Fruit fly (Drosophila melanogaster) whole organism, embryonic: ENCODE data around the gene CG42578.

Source experiments
- Aef1 ChIP-seq: fragments of 200-800 bp; sonication (Bioruptor generic); IDR thresholded peaks from 3 replicates; pipeline ENCODE4 v1.3.6; 2022; ENCODE audit warnings: missing biosample characterization, missing genetic modification characterization
- Atf6 ChIP-seq: fragments of 200-800 bp; sonication (Bioruptor generic); IDR thresholded peaks from 2 replicates; pipeline ENCODE4 v1.3.6; 2022; ENCODE audit warnings: missing biosample characterization, missing genetic modification characterization
- B-H2 ChIP-seq: fragments of 200-800 bp; sonication (Bioruptor generic); optimal IDR thresholded peaks from 2 replicates; lab custom pipeline; 2018; ENCODE audit warnings: missing biosample characterization, mild to moderate bottlenecking, missing genetic modification characterization
- CG10462 ChIP-seq: fragments of 200-800 bp; sonication (Bioruptor generic); optimal IDR thresholded peaks from 2 replicates; lab custom pipeline; 2016; ENCODE audit warnings: missing biosample characterization, missing genetic modification characterization
- CG10959 ChIP-seq: fragments of 200-800 bp; sonication (Bioruptor generic); IDR thresholded peaks from 2 replicates; pipeline ENCODE4 v1.3.6; 2022; ENCODE audit warnings: missing biosample characterization, missing genetic modification characterization
- CG11085 ChIP-seq: fragments of 200-800 bp; sonication (Bioruptor generic); IDR thresholded peaks from 2 replicates; pipeline ENCODE4 v1.3.6; 2022; ENCODE audit warnings: missing biosample characterization, missing genetic modification characterization
- CG11093 ChIP-seq: fragments of 200-800 bp; sonication (Bioruptor generic); IDR thresholded peaks from 3 replicates; pipeline ENCODE4 v1.3.6; 2022; ENCODE audit warnings: missing biosample characterization, missing genetic modification characterization
- CG11456 ChIP-seq: fragments of 200-800 bp; sonication (Bioruptor generic); IDR thresholded peaks from 3 replicates; pipeline ENCODE4 v1.3.6; 2022; ENCODE audit warnings: missing biosample characterization, missing genetic modification characterization
- CG11504 ChIP-seq: fragments of 200-800 bp; sonication (Bioruptor generic); optimal IDR thresholded peaks from 3 replicates; lab custom pipeline; 2019; ENCODE audit warnings: missing biosample characterization, mild to moderate bottlenecking, missing genetic modification characterization, moderate library complexity
- CG16815 ChIP-seq: fragments of 200-800 bp; sonication (Bioruptor generic); optimal IDR thresholded peaks from 3 replicates; lab custom pipeline; 2017; ENCODE audit warnings: missing biosample characterization, mild to moderate bottlenecking, missing genetic modification characterization
- CG18262 ChIP-seq: fragments of 200-800 bp; optimal IDR thresholded peaks from 3 replicates; lab custom pipeline; 2019; ENCODE audit warnings: missing biosample characterization, mild to moderate bottlenecking, missing genetic modification characterization, moderate library complexity
- CG1832 ChIP-seq: fragments of 200-800 bp; sonication (Bioruptor generic); optimal IDR thresholded peaks from 2 replicates; lab custom pipeline; 2017; ENCODE audit warnings: missing biosample characterization, mild to moderate bottlenecking, missing genetic modification characterization, inconsistent platforms
- CG18476 ChIP-seq: fragments of 200-800 bp; sonication (Bioruptor generic); optimal IDR thresholded peaks from 2 replicates; lab custom pipeline; 2016; ENCODE audit warnings: missing biosample characterization, mild to moderate bottlenecking, missing genetic modification characterization
- CG31441 ChIP-seq: fragments of 200-800 bp; sonication (Bioruptor generic); IDR thresholded peaks from 2 replicates; pipeline ENCODE4 v1.3.6; 2022; ENCODE audit warnings: missing biosample characterization, missing genetic modification characterization
- CG34224 ChIP-seq: fragments of 200-800 bp; sonication (Bioruptor generic); IDR thresholded peaks from 3 replicates; pipeline ENCODE4 v1.3.6; 2022; ENCODE audit warnings: missing biosample characterization, missing genetic modification characterization; ENCODE audit not compliant: partially characterized antibody
- CG5245 ChIP-seq: fragments of 200-800 bp; sonication (Bioruptor generic); optimal IDR thresholded peaks from 3 replicates; lab custom pipeline; 2016; ENCODE audit warnings: missing biosample characterization, missing genetic modification characterization
- CG6765 ChIP-seq: fragments of 200-800 bp; sonication (Bioruptor generic); optimal IDR thresholded peaks from 3 replicates; lab custom pipeline; 2017; ENCODE audit warnings: missing biosample characterization, mild to moderate bottlenecking, missing genetic modification characterization
- CG7963 ChIP-seq: fragments of 200-800 bp; sonication (Bioruptor generic); IDR thresholded peaks from 3 replicates; pipeline ENCODE4 v1.3.6; 2022; ENCODE audit warnings: missing biosample characterization, missing genetic modification characterization; ENCODE audit not compliant: partially characterized antibody
- CG8359 ChIP-seq: fragments of 200-800 bp; sonication (Bioruptor generic); optimal IDR thresholded peaks from 2 replicates; lab custom pipeline; 2017; ENCODE audit warnings: missing biosample characterization, mild to moderate bottlenecking, missing genetic modification characterization, borderline replicate concordance
- CHES-1-like ChIP-seq: fragments of 200-800 bp; sonication (Bioruptor generic); optimal IDR thresholded peaks from 2 replicates; lab custom pipeline; 2016; ENCODE audit warnings: missing biosample characterization, missing genetic modification characterization
- CrebB ChIP-seq: fragments of 200-800 bp; sonication (Bioruptor generic); optimal IDR thresholded peaks from 3 replicates; lab custom pipeline; 2018; ENCODE audit warnings: missing biosample characterization, mild to moderate bottlenecking, missing genetic modification characterization
- Fer1 ChIP-seq: fragments of 200-800 bp; sonication (Bioruptor generic); optimal IDR thresholded peaks from 2 replicates; lab custom pipeline; 2017; ENCODE audit warnings: missing biosample characterization, mild to moderate bottlenecking, missing genetic modification characterization
- Gsc ChIP-seq: fragments of 200-800 bp; sonication (Bioruptor generic); IDR thresholded peaks from 2 replicates; pipeline ENCODE4 v1.3.6; 2022; ENCODE audit warnings: missing biosample characterization, missing genetic modification characterization
- Gug ChIP-seq: fragments of 200-800 bp; sonication (Bioruptor generic); IDR thresholded peaks from 4 replicates; pipeline ENCODE4 v1.3.6; 2022; ENCODE audit warnings: missing biosample characterization, missing genetic modification characterization
- NC2α ChIP-seq: fragments of 200-800 bp; sonication (Bioruptor generic); optimal IDR thresholded peaks from 2 replicates; lab custom pipeline; 2016; ENCODE audit warnings: missing biosample characterization, missing genetic modification characterization
- Oli ChIP-seq: fragments of 200-800 bp; sonication (Bioruptor generic); optimal IDR thresholded peaks from 2 replicates; lab custom pipeline; 2018; ENCODE audit warnings: missing biosample characterization, mild to moderate bottlenecking, missing genetic modification characterization, moderate library complexity
- Optix ChIP-seq: fragments of 200-800 bp; sonication (Bioruptor generic); IDR thresholded peaks from 3 replicates; pipeline ENCODE4 v1.3.6; 2022; ENCODE audit warnings: missing biosample characterization, missing genetic modification characterization
- Ravus ChIP-seq: fragments of 200-800 bp; sonication (Bioruptor generic); IDR thresholded peaks from 2 replicates; pipeline ENCODE4 v1.3.6; 2022; ENCODE audit warnings: missing biosample characterization, missing genetic modification characterization
- Rx ChIP-seq: fragments of 200-800 bp; sonication (Bioruptor generic); IDR thresholded peaks from 2 replicates; pipeline ENCODE4 v1.3.6; 2022; ENCODE audit warnings: missing biosample characterization, missing genetic modification characterization
- Vsx1 ChIP-seq: fragments of 200-800 bp; sonication (Bioruptor generic); optimal IDR thresholded peaks from 2 replicates; lab custom pipeline; 2017; ENCODE audit warnings: missing biosample characterization, mild to moderate bottlenecking, missing genetic modification characterization, missing genetic modification reagents
- Xbp1 ChIP-seq: fragments of 200-800 bp; sonication (Bioruptor generic); optimal IDR thresholded peaks from 3 replicates; lab custom pipeline; 2016; ENCODE audit warnings: missing biosample characterization, mild to moderate bottlenecking, missing genetic modification characterization
- ab ChIP-seq: fragments of 200-800 bp; sonication (Bioruptor generic); optimal IDR thresholded peaks from 2 replicates; lab custom pipeline; 2016; ENCODE audit warnings: missing biosample characterization, missing genetic modification characterization
- ase ChIP-seq: fragments of 200-800 bp; sonication (Bioruptor generic); IDR thresholded peaks from 3 replicates; pipeline ENCODE4 v1.3.6; 2022; ENCODE audit warnings: missing biosample characterization, missing genetic modification characterization
- br ChIP-seq: fragments of >200 bp; optimal IDR thresholded peaks from 2 replicates; lab custom pipeline; 2017
- dmrt11E ChIP-seq: fragments of 200-800 bp; sonication (Bioruptor generic); optimal IDR thresholded peaks from 3 replicates; lab custom pipeline; 2018; ENCODE audit warnings: missing biosample characterization, mild to moderate bottlenecking, missing genetic modification characterization, moderate library complexity
- dmrt99B ChIP-seq: fragments of 200-800 bp; sonication (Bioruptor generic); optimal IDR thresholded peaks from 2 replicates; lab custom pipeline; 2018; ENCODE audit warnings: missing biosample characterization, mild to moderate bottlenecking, missing genetic modification characterization, moderate library complexity
- eyg ChIP-seq: fragments of 200-800 bp; sonication (Bioruptor generic); optimal IDR thresholded peaks from 3 replicates; lab custom pipeline; 2016; ENCODE audit warnings: missing biosample characterization, missing genetic modification characterization
- fru ChIP-seq: fragments of >200 bp; optimal IDR thresholded peaks from 2 replicates; lab custom pipeline; 2017
- gfzf ChIP-seq: fragments of 200-800 bp; sonication (Bioruptor generic); optimal IDR thresholded peaks from 2 replicates; lab custom pipeline; 2016; ENCODE audit warnings: missing biosample characterization, mild to moderate bottlenecking, missing genetic modification characterization, moderate library complexity
- h ChIP-seq: fragments of >200 bp; optimal IDR thresholded peaks from 2 replicates; lab custom pipeline; 2017
- kni ChIP-seq: fragments of 200-800 bp; sonication (Bioruptor generic); optimal IDR thresholded peaks from 3 replicates; lab custom pipeline; 2017; ENCODE audit warnings: mild to moderate bottlenecking, missing biosample characterization, missing genetic modification reagents, missing genetic modification characterization
- lov ChIP-seq, 2 experiments: fragments of 200-800 bp in 1 of 2; fragments of >200 bp in 1 of 2; sonication (Bioruptor generic) in 1 of 2; IDR thresholded peaks in 1 of 2; optimal IDR thresholded peaks in 1 of 2; 2 replicates in 1 of 2; 3 replicates in 1 of 2; pipeline versions ENCODE4 v1.3.6 to Lab custom; 2017 to 2022; ENCODE audit warnings: missing biosample characterization in 1 of 2, missing genetic modification characterization in 1 of 2
- pb ChIP-seq: fragments of 200-800 bp; sonication (Bioruptor generic); optimal IDR thresholded peaks from 3 replicates; lab custom pipeline; 2016; ENCODE audit warnings: missing biosample characterization, missing genetic modification characterization
- shn ChIP-seq: fragments of 200-800 bp; sonication (Bioruptor generic); optimal IDR thresholded peaks from 3 replicates; lab custom pipeline; 2016; ENCODE audit warnings: missing biosample characterization, missing genetic modification characterization
- sisA ChIP-seq: fragments of 200-800 bp; sonication (Bioruptor generic); IDR thresholded peaks from 2 replicates; pipeline ENCODE4 v1.3.6; 2022; ENCODE audit warnings: missing biosample characterization, missing genetic modification characterization
- so ChIP-seq: fragments of 200-800 bp; sonication (Bioruptor generic); IDR thresholded peaks from 3 replicates; pipeline ENCODE4 v1.3.6; 2022; ENCODE audit warnings: missing biosample characterization, missing genetic modification characterization
- tap ChIP-seq: fragments of 200-800 bp; optimal IDR thresholded peaks from 3 replicates; lab custom pipeline; 2019; ENCODE audit warnings: missing biosample characterization, mild to moderate bottlenecking, missing genetic modification characterization, moderate library complexity
- toy ChIP-seq: fragments of 200-800 bp; sonication (Bioruptor generic); IDR thresholded peaks from 2 replicates; pipeline ENCODE4 v1.3.6; 2022; ENCODE audit warnings: missing biosample characterization, missing genetic modification characterization
- vfl ChIP-seq: fragments of 200-800 bp; sonication (Bioruptor generic); optimal IDR thresholded peaks from 2 replicates; lab custom pipeline; 2016; ENCODE audit warnings: missing biosample characterization, missing genetic modification characterization

CG42578 gene

DNA sequence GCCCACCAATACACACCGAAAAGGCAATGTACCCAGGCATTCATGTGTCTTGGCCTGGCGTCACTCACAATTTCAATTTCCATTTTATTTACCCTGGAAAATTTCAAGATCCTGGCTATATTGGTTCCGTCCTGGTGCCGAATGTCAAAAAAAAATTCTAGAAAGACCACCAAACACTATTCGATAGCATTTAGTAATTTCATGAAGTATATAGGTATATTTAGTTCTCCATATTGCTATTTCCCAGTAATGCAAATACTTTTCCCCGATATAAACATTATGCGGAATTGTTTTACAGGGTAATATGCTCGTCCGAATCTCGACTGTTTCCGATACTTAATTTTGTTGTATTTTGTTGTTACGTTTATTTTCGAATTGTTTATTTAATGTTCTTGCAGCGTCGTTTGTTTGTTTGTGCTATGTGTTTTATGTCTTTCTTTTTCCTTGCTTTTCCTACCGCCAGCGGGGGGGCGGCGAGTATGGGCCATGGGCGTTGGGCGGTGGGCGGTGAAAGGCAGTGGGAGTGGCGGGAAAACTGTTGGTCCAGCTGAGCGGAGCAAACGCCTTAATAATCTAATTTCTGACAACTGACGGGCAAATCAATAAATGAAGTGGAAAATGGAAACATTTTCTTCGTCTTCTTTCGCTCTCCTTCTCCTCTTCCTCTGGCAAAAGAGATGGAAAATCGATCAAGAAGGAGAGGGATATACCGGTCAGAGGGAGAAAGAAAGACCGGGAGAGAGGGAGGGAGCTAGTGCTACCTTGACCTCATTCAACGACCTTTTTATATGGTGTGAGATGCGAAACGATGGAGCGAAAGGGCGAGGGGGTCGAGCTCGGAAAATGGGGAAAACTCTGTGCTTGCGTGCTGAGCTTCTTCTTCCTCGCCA lies 49.8 kb downstream of the CG42578 start (continued):
- TF ChIP-seq CrebB (tag; lab: Kevin White, UChicago) (no peak), h (lab: Kevin White, UChicago) (no peak), pb (GFP tag; lab: Kevin White, UChicago) (no peak), CG1832 (GFP tag; lab: Kevin White, UChicago) (peak; percentile 75), dmrt11E (peak; percentile 64), CHES-1-like (GFP tag; lab: Kevin White, UChicago) (peak; percentile 15), Gug (GFP tag; lab: Robert Waterston, UW) (peak; percentile 50; the same call in 2 of the 4 replicates), CG5245 (GFP tag; lab: Kevin White, UChicago) (peak; percentile 39), shn (GFP tag; lab: Kevin White, UChicago) (peak; percentile 72), kni (GFP tag; lab: Kevin White, UChicago) (no peak), ab (GFP tag; lab: Kevin White, UChicago) (peak; percentile 10), CG10959 (peak; percentile 49; the same call in 1 of the 2 replicates), NC2α (GFP tag; lab: Kevin White, UChicago) (peak; percentile 23), br (no peak), Optix (peak; percentile 27; the same call in 1 of the 3 replicates), tap (peak; percentile 14), fru (lab: Kevin White, UChicago) (no peak), gfzf (GFP tag; lab: Kevin White, UChicago) (no peak), CG31441 (peak; percentile 70), Gsc (GFP tag; lab: Robert Waterston, UW) (no peak), CG11093 (GFP tag; lab: Robert Waterston, UW) (no peak), CG7963 (no peak), CG11085 (no peak), CG6765 (GFP tag; lab: Kevin White, UChicago) (no peak), lov (optimal IDR thresholded peaks at IDR 0.05; lab: Kevin White, UChicago) (no peak), lov (GFP tag; IDR thresholded peaks at IDR 0.05; lab: Robert Waterston, UW) (0 out of 3 replicates have a peak, but pooled peaks have one; percentile 33), CG18262 (tag; lab: Kevin White, UChicago) (peak; percentile 71), Fer1 (no peak), so (GFP tag; lab: Robert Waterston, UW) (peak; percentile 21; the same call in 1 of the 3 replicates), CG8359 (peak; percentile 6), dmrt99B (tag; lab: Kevin White, UChicago) (peak; percentile 67), CG16815 (peak; percentile 49), CG18476 (GFP tag; lab: Kevin White, UChicago) (peak; percentile 13), Atf6 (peak; percentile 48), CG11504 (tag; lab: Kevin White, UChicago) (peak; percentile 76), CG11456 (GFP tag; lab: Robert Waterston, UW) (no peak), Ravus (GFP tag; lab: Robert Waterston, UW) (no peak; the same call in 1 of the 2 replicates), vfl (GFP tag; lab: Kevin White, UChicago) (no peak), eyg (GFP tag; lab: Kevin White, UChicago) (peak; percentile 12), Aef1 (GFP tag; lab: Robert Waterston, UW) (peak; percentile 62), Rx (GFP tag; lab: Robert Waterston, UW) (no peak; the same call in 1 of the 2 replicates), CG10462 (GFP tag; lab: Kevin White, UChicago) (peak; percentile 10), toy (no peak), B-H2 (GFP tag; lab: Kevin White, UChicago) (no peak), ase (GFP tag; lab: Robert Waterston, UW) (0 out of 3 replicates have a peak, but pooled peaks have one; percentile 41), Xbp1 (GFP tag; lab: Kevin White, UChicago) (peak; percentile 72), Oli (tag; lab: Kevin White, UChicago) (peak; percentile 67), CG34224 (GFP tag; lab: Robert Waterston, UW) (no peak), Vsx1 (GFP tag; lab: Kevin White, UChicago) (peak; percentile 8), sisA (GFP tag; lab: Robert Waterston, UW) (peak; percentile 63)
